Fruit fly (Drosophila melanogaster): ENCODE measurements around the gene Naam.

- TF ChIP-seq pan (optimal IDR thresholded peaks at IDR 0.05) = no peak
- no peak for TF ChIP-seq psq (optimal IDR thresholded peaks at IDR 0.05)
- TF ChIP-seq CG8478 (optimal IDR thresholded peaks at IDR 0.05) = no peak
- TF ChIP-seq usp (GFP tag; optimal IDR thresholded peaks at IDR 0.05) = no peak
Measured at dm6 chr3R:19638004-19638403, 33.2 kb upstream of the Naam start.

All from whole organism.